Worm (Caenorhabditis elegans) whole organism, L4/young adult: ENCODE data around the gene F46H5.7.

Experiments used
- W03F9.2 ChIP-seq: fragments of 150-350 bp; optimal IDR thresholded peaks from 2 replicates; lab custom pipeline; 2014; ENCODE audit warnings: missing biosample characterization, missing genetic modification characterization
- him-1 ChIP-seq: sonication (generic microtip); optimal IDR thresholded peaks from 2 replicates; lab custom pipeline; 2016; ENCODE audit warnings: missing genotype, missing genetic modification reagents, missing genetic modification characterization, missing compliant biosample characterization

DNA sequence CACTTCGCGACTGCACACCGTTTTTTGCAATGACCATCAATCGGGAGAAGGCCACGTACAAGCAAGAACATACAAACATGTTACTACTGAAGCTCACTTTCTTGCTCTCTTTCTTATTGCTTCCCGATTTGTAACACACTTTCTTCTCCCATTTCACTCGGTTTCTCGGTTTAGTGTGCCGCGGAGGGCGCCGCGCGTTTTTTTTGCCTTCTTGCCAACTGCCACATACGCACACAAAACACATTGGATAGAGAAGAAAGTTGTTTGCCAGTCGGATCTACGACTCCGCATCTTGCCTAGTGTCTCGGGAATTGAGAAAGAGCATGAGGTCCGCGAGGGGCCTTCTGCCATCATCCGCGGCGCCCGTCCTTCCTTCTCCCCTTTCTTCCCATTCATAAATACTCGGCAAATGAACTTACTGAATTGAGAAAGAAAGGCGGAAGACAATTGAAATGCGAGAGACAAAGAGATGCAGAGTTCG, 8.0 kb downstream of the F46H5.7 start:
- TF ChIP-seq him-1 (tag; lab: Kevin White, UChicago) (peak; percentile 81), W03F9.2 (no peak)
